Fruit fly (Drosophila melanogaster) whole organism, embryonic: Measurements from ENCODE around the gene toe.

Source experiments
- Adf1 ChIP-seq: fragments of 200-800 bp; sonication (Bioruptor generic); IDR thresholded peaks from 2 replicates; pipeline ENCODE4 v1.3.6; 2022; ENCODE audit warnings: missing biosample characterization, missing genetic modification characterization
- Atf3 ChIP-seq: fragments of 200-800 bp; sonication (Bioruptor generic); optimal IDR thresholded peaks from 3 replicates; lab custom pipeline; 2016; ENCODE audit warnings: missing biosample characterization, missing genetic modification characterization
- Bteb2 ChIP-seq: fragments of 200-800 bp; sonication (Bioruptor generic); optimal IDR thresholded peaks from 2 replicates; lab custom pipeline; 2016; ENCODE audit warnings: missing biosample characterization, missing genetic modification characterization
- CG10209 ChIP-seq: fragments of 200-800 bp; sonication (Bioruptor generic); optimal IDR thresholded peaks from 3 replicates; lab custom pipeline; 2017; ENCODE audit warnings: missing biosample characterization, mild to moderate bottlenecking, missing genetic modification characterization, missing genetic modification reagents
- CG11398 ChIP-seq: fragments of 200-800 bp; sonication (Bioruptor generic); optimal IDR thresholded peaks from 2 replicates; lab custom pipeline; 2016; ENCODE audit warnings: missing biosample characterization, missing genetic modification characterization
- CG14667 ChIP-seq: fragments of 200-800 bp; sonication (Bioruptor generic); IDR thresholded peaks from 2 replicates; pipeline ENCODE4 v1.3.6; 2022; ENCODE audit warnings: missing biosample characterization, missing genetic modification characterization
- CG14710 ChIP-seq: fragments of 200-800 bp; sonication (Bioruptor generic); optimal IDR thresholded peaks from 3 replicates; lab custom pipeline; 2019; ENCODE audit warnings: missing biosample characterization, mild to moderate bottlenecking, missing genetic modification characterization, moderate library complexity
- CG14860 ChIP-seq: fragments of 200-800 bp; sonication (Bioruptor generic); IDR thresholded peaks from 3 replicates; pipeline ENCODE4 v1.3.6; 2022; ENCODE audit warnings: missing biosample characterization, missing genetic modification characterization; ENCODE audit not compliant: partially characterized antibody
- CG18011 ChIP-seq: fragments of 200-800 bp; sonication (Bioruptor generic); optimal IDR thresholded peaks from 2 replicates; lab custom pipeline; 2017; ENCODE audit warnings: missing biosample characterization, missing genetic modification characterization, mild to moderate bottlenecking, moderate library complexity, missing genotype
- CG30403 ChIP-seq: fragments of 200-800 bp; sonication (Bioruptor generic); optimal IDR thresholded peaks from 3 replicates; lab custom pipeline; 2016; ENCODE audit warnings: missing biosample characterization, missing genetic modification characterization
- CG3065 ChIP-seq: fragments of 200-800 bp; sonication (Bioruptor generic); optimal IDR thresholded peaks from 2 replicates; lab custom pipeline; 2016; ENCODE audit warnings: missing biosample characterization, missing genetic modification characterization
- CG3726 ChIP-seq: fragments of 200-800 bp; sonication (Bioruptor generic); IDR thresholded peaks from 3 replicates; pipeline ENCODE4, ENCODE4 v1.3.6; 2022; ENCODE audit warnings: missing biosample characterization, missing genetic modification characterization
- CG4617 ChIP-seq: fragments of 200-800 bp; sonication (Bioruptor generic); optimal IDR thresholded peaks from 3 replicates; lab custom pipeline; 2016; ENCODE audit warnings: missing biosample characterization, missing genetic modification characterization, borderline replicate concordance
- CG6654 ChIP-seq: fragments of 200-800 bp; sonication (Bioruptor generic); optimal IDR thresholded peaks from 2 replicates; lab custom pipeline; 2017; ENCODE audit warnings: missing biosample characterization, mild to moderate bottlenecking, missing genetic modification characterization
- CG8359 ChIP-seq: fragments of 200-800 bp; sonication (Bioruptor generic); optimal IDR thresholded peaks from 2 replicates; lab custom pipeline; 2017; ENCODE audit warnings: missing biosample characterization, mild to moderate bottlenecking, missing genetic modification characterization, borderline replicate concordance
- CG9437 ChIP-seq: fragments of 200-800 bp; sonication (Bioruptor generic); optimal IDR thresholded peaks from 2 replicates; lab custom pipeline; 2018; ENCODE audit warnings: missing biosample characterization, mild to moderate bottlenecking, missing genetic modification characterization
- CG9876 ChIP-seq: fragments of 200-800 bp; sonication (Bioruptor generic); optimal IDR thresholded peaks from 2 replicates; lab custom pipeline; 2016; ENCODE audit warnings: missing biosample characterization, missing genetic modification characterization
- CTCF ChIP-seq: fragments of 200-800 bp; sonication (Bioruptor generic); optimal IDR thresholded peaks from 2 replicates; lab custom pipeline; 2017; ENCODE audit warnings: missing biosample characterization, mild to moderate bottlenecking, missing genetic modification characterization, moderate library complexity
- E2f1 ChIP-seq: fragments of 200-800 bp; sonication (Bioruptor generic); IDR thresholded peaks from 2 replicates; pipeline ENCODE4 v1.3.6; 2022; ENCODE audit warnings: missing biosample characterization, missing genetic modification characterization
- E2f2 ChIP-seq: fragments of 200-800 bp; sonication (Bioruptor generic); IDR thresholded peaks from 2 replicates; pipeline ENCODE4 v1.3.6; 2022; ENCODE audit warnings: missing biosample characterization, missing genetic modification characterization
- Hand ChIP-seq: fragments of 200-800 bp; sonication (Bioruptor generic); optimal IDR thresholded peaks from 2 replicates; lab custom pipeline; 2017; ENCODE audit warnings: mild to moderate bottlenecking, missing biosample characterization, missing genetic modification reagents, missing genetic modification characterization
- Med ChIP-seq: fragments of 200-800 bp; sonication (Bioruptor generic); peaks from one replicate; lab custom pipeline; 2016; ENCODE audit warnings: missing biosample characterization, missing genetic modification characterization, mild to moderate bottlenecking, inconsistent platforms, moderate library complexity
- NC2β ChIP-seq: fragments of 200-800 bp; sonication (Bioruptor generic); optimal IDR thresholded peaks from 2 replicates; lab custom pipeline; 2016; ENCODE audit warnings: missing biosample characterization, missing genetic modification characterization
- Nf-YC ChIP-seq: fragments of 200-800 bp; optimal IDR thresholded peaks from 3 replicates; lab custom pipeline; 2019; ENCODE audit warnings: missing biosample characterization, mild to moderate bottlenecking, missing genetic modification characterization, moderate library complexity
- NfI ChIP-seq: fragments of 200-800 bp; sonication (Bioruptor generic); optimal IDR thresholded peaks from 3 replicates; lab custom pipeline; 2018; ENCODE audit warnings: missing biosample characterization, mild to moderate bottlenecking, missing genetic modification characterization, moderate library complexity
- Opbp ChIP-seq: fragments of 200-800 bp; sonication (Bioruptor generic); IDR thresholded peaks from 3 replicates; pipeline ENCODE4 v1.3.6; 2022; ENCODE audit warnings: missing biosample characterization, missing genetic modification characterization; ENCODE audit not compliant: partially characterized antibody
- Optix ChIP-seq: fragments of 200-800 bp; sonication (Bioruptor generic); IDR thresholded peaks from 3 replicates; pipeline ENCODE4 v1.3.6; 2022; ENCODE audit warnings: missing biosample characterization, missing genetic modification characterization
- Six4 ChIP-seq: fragments of 200-800 bp; sonication (Bioruptor generic); optimal IDR thresholded peaks from 2 replicates; lab custom pipeline; 2016; ENCODE audit warnings: missing biosample characterization, missing genetic modification characterization
- abd-A ChIP-seq: fragments of 200-800 bp; sonication (Bioruptor generic); optimal IDR thresholded peaks from 3 replicates; lab custom pipeline; 2019; ENCODE audit warnings: missing biosample characterization, mild to moderate bottlenecking, missing genetic modification characterization, moderate library complexity
- ara ChIP-seq: fragments of 200-800 bp; sonication (Bioruptor generic); IDR thresholded peaks from 2 replicates; pipeline ENCODE4 v1.3.6; 2022; ENCODE audit warnings: missing biosample characterization, missing genetic modification characterization
- crol ChIP-seq: fragments of 200-800 bp; sonication (Bioruptor generic); IDR thresholded peaks from 2 replicates; pipeline ENCODE4 v1.3.6; 2022; ENCODE audit warnings: missing biosample characterization, missing genetic modification characterization
- danr ChIP-seq: fragments of 200-800 bp; sonication (Bioruptor generic); IDR thresholded peaks from 2 replicates; pipeline ENCODE4 v1.3.6; 2022; ENCODE audit warnings: missing biosample characterization, missing genetic modification characterization
- disco-r ChIP-seq: fragments of 200-800 bp; sonication (Bioruptor generic); optimal IDR thresholded peaks from 2 replicates; lab custom pipeline; 2016; ENCODE audit warnings: missing biosample characterization, missing genetic modification characterization
- dmrt11E ChIP-seq: fragments of 200-800 bp; sonication (Bioruptor generic); optimal IDR thresholded peaks from 3 replicates; lab custom pipeline; 2018; ENCODE audit warnings: missing biosample characterization, mild to moderate bottlenecking, missing genetic modification characterization, moderate library complexity
- emc ChIP-seq: fragments of 200-800 bp; sonication (Bioruptor generic); optimal IDR thresholded peaks from 2 replicates; lab custom pipeline; 2016; ENCODE audit warnings: missing biosample characterization, missing genetic modification characterization
- hbn ChIP-seq: fragments of 200-800 bp; sonication (Bioruptor generic); IDR thresholded peaks from 2 replicates; pipeline ENCODE4 v1.3.6; 2022; ENCODE audit warnings: missing biosample characterization, missing genetic modification characterization; ENCODE audit not compliant: partially characterized antibody
- hth ChIP-seq: fragments of >200 bp; optimal IDR thresholded peaks from 2 replicates; lab custom pipeline; 2017; ENCODE audit warnings: inconsistent platforms
- klu ChIP-seq: fragments of 200-800 bp; sonication (Bioruptor generic); IDR thresholded peaks from 2 replicates; pipeline ENCODE4 v1.3.6; 2022; ENCODE audit warnings: missing biosample characterization, missing genetic modification characterization
- knrl ChIP-seq: fragments of 200-800 bp; sonication (Bioruptor generic); IDR thresholded peaks from 3 replicates; pipeline ENCODE4 v1.3.6; 2022; ENCODE audit warnings: missing biosample characterization, missing genetic modification characterization; ENCODE audit not compliant: partially characterized antibody
- maf-S ChIP-seq: fragments of 200-800 bp; sonication (Bioruptor generic); optimal IDR thresholded peaks from 2 replicates; lab custom pipeline; 2016; ENCODE audit warnings: missing biosample characterization, missing genetic modification characterization
- oc ChIP-seq: fragments of 200-800 bp; sonication (Bioruptor generic); optimal IDR thresholded peaks from 2 replicates; lab custom pipeline; 2018; ENCODE audit warnings: missing biosample characterization, mild to moderate bottlenecking, missing genetic modification characterization, moderate library complexity
- phol ChIP-seq: fragments of 200-800 bp; sonication (Bioruptor generic); optimal IDR thresholded peaks from 3 replicates; lab custom pipeline; 2018; ENCODE audit warnings: missing biosample characterization, mild to moderate bottlenecking, missing genetic modification characterization, moderate library complexity
- pnt ChIP-seq: fragments of 200-800 bp; sonication (Bioruptor generic); optimal IDR thresholded peaks from 3 replicates; lab custom pipeline; 2016; ENCODE audit warnings: missing biosample characterization, missing genetic modification characterization
- row ChIP-seq: fragments of 200-800 bp; sonication (Bioruptor generic); IDR thresholded peaks from 3 replicates; pipeline ENCODE4 v1.3.6; 2022; ENCODE audit warnings: missing biosample characterization, missing genetic modification characterization
- sisA ChIP-seq: fragments of 200-800 bp; sonication (Bioruptor generic); IDR thresholded peaks from 2 replicates; pipeline ENCODE4 v1.3.6; 2022; ENCODE audit warnings: missing biosample characterization, missing genetic modification characterization
- ssp ChIP-seq: fragments of 200-800 bp; sonication (Bioruptor generic); IDR thresholded peaks from 2 replicates; pipeline ENCODE4 v1.3.6; 2022; ENCODE audit warnings: missing biosample characterization, missing genetic modification characterization
- stc ChIP-seq: fragments of 200-800 bp; sonication (Bioruptor generic); IDR thresholded peaks from 2 replicates; pipeline ENCODE4 v1.3.6; 2022; ENCODE audit warnings: missing biosample characterization, missing genetic modification characterization
- tgo ChIP-seq: fragments of 200-800 bp; sonication (Bioruptor generic); IDR thresholded peaks from 3 replicates; pipeline ENCODE4 v1.3.6; 2022; ENCODE audit warnings: missing biosample characterization, missing genetic modification characterization
- ttk ChIP-seq: fragments of 200-800 bp; sonication (Bioruptor generic); IDR thresholded peaks from 2 replicates; pipeline ENCODE4 v2.1.2; 2022; ENCODE audit warnings: missing biosample characterization, missing genetic modification characterization
- unpg ChIP-seq: fragments of 200-800 bp; sonication (Bioruptor generic); optimal IDR thresholded peaks from 3 replicates; lab custom pipeline; 2018; ENCODE audit warnings: missing biosample characterization, mild to moderate bottlenecking, missing genetic modification characterization, moderate library complexity

Gene toe

dm6 chr3L:12456916-12457662, 24.6 kb upstream of the toe start:
- TF ChIP-seq abd-A (tag; lab: Kevin White, UChicago) (no peak), phol (tag; lab: Kevin White, UChicago) (peak; percentile 94), oc (tag; lab: Kevin White, UChicago) (peak; percentile 42), CTCF (GFP tag; lab: Kevin White, UChicago) (no peak), Optix (no peak), CG11398 (GFP tag; lab: Kevin White, UChicago) (no peak), maf-S (peak; percentile 8), sisA (GFP tag; lab: Robert Waterston, UW) (peak; percentile 69), dmrt11E (peak; percentile 97), CG9876 (GFP tag; lab: Kevin White, UChicago) (no peak), CG30403 (GFP tag; lab: Kevin White, UChicago) (peak; percentile 86), ttk (GFP tag; lab: Robert Waterston, UW) (peak; percentile 37), tgo (GFP tag; lab: Robert Waterston, UW) (peak; percentile 70), CG14860 (GFP tag; lab: Robert Waterston, UW) (no peak), NfI (peak; percentile 50), Adf1 (GFP tag; lab: Robert Waterston, UW) (no peak), CG14667 (GFP tag; lab: Robert Waterston, UW) (0 out of 2 replicates have a peak, but pooled peaks have one; percentile 24), unpg (GFP tag; lab: Kevin White, UChicago) (peak; percentile 84), hth (no peak), crol (no peak), CG4617 (GFP tag; lab: Kevin White, UChicago) (peak; percentile 33), Nf-YC (peak; percentile 40), CG3065 (peak; percentile 36), emc (no peak), E2f2 (peak; percentile 11; the same call in 1 of the 2 replicates), NC2β (GFP tag; lab: Kevin White, UChicago) (peak; percentile 48), disco-r (GFP tag; lab: Kevin White, UChicago) (peak; percentile 21), Atf3 (GFP tag; lab: Kevin White, UChicago) (peak; percentile 14), Bteb2 (GFP tag; lab: Kevin White, UChicago) (peak; percentile 49), hbn (GFP tag; lab: Robert Waterston, UW) (no peak), CG6654 (GFP tag; lab: Kevin White, UChicago) (peak; percentile 26), Hand (GFP tag; lab: Kevin White, UChicago) (no peak), Six4 (GFP tag; lab: Kevin White, UChicago) (peak; percentile 88), ara (peak; percentile 59; the same call in 1 of the 2 replicates), E2f1 (GFP tag; lab: Robert Waterston, UW) (peak; percentile 39; the same call in 1 of the 2 replicates), ssp (peak; percentile 55), danr (GFP tag; lab: Robert Waterston, UW) (peak; percentile 63), Med (GFP tag; lab: Kevin White, UChicago) (peak; percentile 24), CG9437 (peak; percentile 79), CG3726 (no peak; the same call in 2 of the 3 replicates), CG8359 (GFP tag; lab: Kevin White, UChicago) (peak; percentile 76), CG10209 (GFP tag; lab: Kevin White, UChicago) (peak; percentile 85), klu (GFP tag; lab: Robert Waterston, UW) (peak; percentile 21; the same call in 1 of the 2 replicates), Opbp (GFP tag; lab: Robert Waterston, UW) (no peak), CG18011 (no peak), row (GFP tag; lab: Robert Waterston, UW) (peak; percentile 67), stc (GFP tag; lab: Robert Waterston, UW) (no peak), pnt (GFP tag; lab: Kevin White, UChicago) (peak; percentile 22), CG14710 (tag; lab: Kevin White, UChicago) (peak; percentile 96), knrl (no peak)
